Fruit fly (Drosophila melanogaster): ENCODE data around the gene Atg16.

Atg16 gene

DNA sequence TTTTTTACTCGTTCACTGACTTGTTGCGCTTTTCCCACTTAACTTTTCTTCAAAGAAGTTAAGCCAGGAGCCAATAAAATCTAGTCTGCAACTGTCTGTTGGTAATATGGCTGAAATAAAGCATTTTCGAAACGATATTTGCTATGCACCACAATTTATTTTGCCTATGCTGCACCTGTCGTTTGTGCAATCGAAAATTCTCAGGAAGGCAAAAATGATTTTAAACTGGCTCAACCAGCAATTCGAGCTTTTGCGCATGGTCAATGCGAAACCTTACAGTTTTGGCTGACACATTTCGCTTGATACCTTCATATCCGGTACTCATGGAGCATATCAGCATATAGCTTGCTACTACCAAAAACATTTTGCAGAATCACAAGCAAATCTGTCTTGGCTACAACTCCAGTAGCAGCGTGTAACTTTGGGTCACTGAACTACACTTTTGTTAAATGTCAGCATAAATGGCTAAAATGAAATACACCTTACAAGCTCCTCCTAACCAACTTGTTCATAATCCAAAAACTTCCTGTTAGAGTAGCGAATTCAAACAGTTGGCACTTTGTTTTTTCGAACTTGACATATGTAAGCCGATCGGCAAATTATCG lies 4.9 kb upstream of the Atg16 start:
- TF ChIP-seq Hnf4 (GFP tag; optimal IDR thresholded peaks at IDR 0.05) = no peak

dm6 chr3R:29838751-29839150 lies 3.9 kb upstream of the Atg16 start:
- no peak for TF ChIP-seq Jra (GFP tag; optimal IDR thresholded peaks at IDR 0.05)
- TF ChIP-seq Hnf4 (GFP tag; optimal IDR thresholded peaks at IDR 0.05) = no peak
- TF ChIP-seq ey (GFP tag; optimal IDR thresholded peaks at IDR 0.05) = no peak
- TF ChIP-seq tai (GFP tag; optimal IDR thresholded peaks at IDR 0.05) = no peak
- no peak for TF ChIP-seq Vsx2 (GFP tag; optimal IDR thresholded peaks at IDR 0.05; ENCODE audit: partially characterized antibody)
- no peak for TF ChIP-seq Mio (GFP tag; optimal IDR thresholded peaks at IDR 0.05)
- no peak for TF ChIP-seq Dfd (GFP tag; optimal IDR thresholded peaks at IDR 0.05)
- no peak for TF ChIP-seq h (GFP tag; optimal IDR thresholded peaks at IDR 0.05)
- no peak for TF ChIP-seq CG9705 (GFP tag; optimal IDR thresholded peaks at IDR 0.05)
- no peak for TF ChIP-seq CrebA (GFP tag; optimal IDR thresholded peaks at IDR 0.05; ENCODE audit: borderline replicate concordance)
- TF ChIP-seq Abd-B (GFP tag; optimal IDR thresholded peaks at IDR 0.05) = no peak
- TF ChIP-seq br (GFP tag; optimal IDR thresholded peaks at IDR 0.05) = no peak
- TF ChIP-seq fru (GFP tag; optimal IDR thresholded peaks at IDR 0.05) = no peak
- no peak for TF ChIP-seq Sp1 (GFP tag; optimal IDR thresholded peaks at IDR 0.05)
- no peak for TF ChIP-seq sage (GFP tag; optimal IDR thresholded peaks at IDR 0.05)
- no peak for TF ChIP-seq pan (optimal IDR thresholded peaks at IDR 0.05)
- no peak for TF ChIP-seq dmrt93B (GFP tag; optimal IDR thresholded peaks at IDR 0.05)
- TF ChIP-seq brk (GFP tag; optimal IDR thresholded peaks at IDR 0.05) = no peak

DNA sequence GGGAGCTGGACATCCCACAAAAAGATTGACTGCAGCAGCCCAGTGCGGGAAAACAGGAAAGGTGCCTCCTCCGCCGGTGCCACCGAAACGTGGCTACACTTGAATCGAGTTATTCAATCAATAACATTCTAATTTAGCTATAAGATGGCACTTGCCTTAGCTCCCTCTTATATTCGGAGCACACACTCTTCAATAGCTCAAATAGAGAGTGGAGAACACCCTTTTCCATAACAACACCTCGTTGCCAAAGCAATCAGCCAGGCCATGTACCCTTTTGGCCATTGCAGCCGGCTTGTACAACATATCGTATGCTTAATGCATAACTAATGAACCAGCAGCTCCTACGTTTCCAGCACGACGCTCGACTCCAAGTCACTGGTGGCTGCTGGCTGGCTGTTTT lies 2.9 kb upstream of the Atg16 start:
- TF ChIP-seq Jra (GFP tag; optimal IDR thresholded peaks at IDR 0.05) = no peak
- TF ChIP-seq Dfd (GFP tag; optimal IDR thresholded peaks at IDR 0.05) = no peak
- no peak for TF ChIP-seq h (GFP tag; optimal IDR thresholded peaks at IDR 0.05)
- no peak for TF ChIP-seq dl (GFP tag; optimal IDR thresholded peaks at IDR 0.05; ENCODE audit: insufficient read depth in 1 of 2, partially characterized antibody in 2 of 2)
- TF ChIP-seq N (GFP tag; optimal IDR thresholded peaks at IDR 0.05) = no peak
- TF ChIP-seq Abd-B (GFP tag; optimal IDR thresholded peaks at IDR 0.05) = no peak
- no peak for TF ChIP-seq dmrt93B (GFP tag; optimal IDR thresholded peaks at IDR 0.05)
- no peak for TF ChIP-seq sage (GFP tag; optimal IDR thresholded peaks at IDR 0.05)
- no peak for TF ChIP-seq usp (GFP tag; optimal IDR thresholded peaks at IDR 0.05)
- no peak for TF ChIP-seq dsf (GFP tag; optimal IDR thresholded peaks at IDR 0.05; ENCODE audit: borderline replicate concordance)
- no peak for TF ChIP-seq Hnf4 (GFP tag; optimal IDR thresholded peaks at IDR 0.05)
- no peak for TF ChIP-seq pan (optimal IDR thresholded peaks at IDR 0.05)
- no peak for TF ChIP-seq Dif (GFP tag; optimal IDR thresholded peaks at IDR 0.05; ENCODE audit: partially characterized antibody)
- no peak for TF ChIP-seq fru (GFP tag; optimal IDR thresholded peaks at IDR 0.05)
- no peak for TF ChIP-seq Rel (GFP tag; optimal IDR thresholded peaks at IDR 0.05)
- TF ChIP-seq Rel (tag; optimal IDR thresholded peaks at IDR 0.05) = no peak
- no peak for TF ChIP-seq Sp1 (GFP tag; optimal IDR thresholded peaks at IDR 0.05)
- no peak for TF ChIP-seq rgr (GFP tag; optimal IDR thresholded peaks at IDR 0.05)
- no peak for TF ChIP-seq CrebA (GFP tag; optimal IDR thresholded peaks at IDR 0.05; ENCODE audit: borderline replicate concordance)
- no peak for TF ChIP-seq br (GFP tag; optimal IDR thresholded peaks at IDR 0.05)

- TF ChIP-seq sv (GFP tag; optimal IDR thresholded peaks at IDR 0.05) (no peak), Hr83 (GFP tag; optimal IDR thresholded peaks at IDR 0.05; ENCODE audit: poor library complexity, severe bottlenecking) (no peak), CG9705 (GFP tag; optimal IDR thresholded peaks at IDR 0.05) (no peak), tai (GFP tag; optimal IDR thresholded peaks at IDR 0.05) (no peak), N (GFP tag; optimal IDR thresholded peaks at IDR 0.05) (no peak), Dif (GFP tag; optimal IDR thresholded peaks at IDR 0.05; ENCODE audit: partially characterized antibody) (no peak), psq (GFP tag; optimal IDR thresholded peaks at IDR 0.05) (no peak), lola (GFP tag; optimal IDR thresholded peaks at IDR 0.05) (no peak), dmrt93B (GFP tag; optimal IDR thresholded peaks at IDR 0.05) (no peak), Jra (GFP tag; optimal IDR thresholded peaks at IDR 0.05) (no peak), br (GFP tag; optimal IDR thresholded peaks at IDR 0.05) (no peak), Mio (GFP tag; optimal IDR thresholded peaks at IDR 0.05) (no peak), HLH106 (tag; optimal IDR thresholded peaks at IDR 0.05) (no peak), Hnf4 (GFP tag; optimal IDR thresholded peaks at IDR 0.05) (no peak), Myc (optimal IDR thresholded peaks at IDR 0.05) (no peak)
Observed at dm6 chr3R:29836188-29836587, 1.3 kb upstream of the Atg16 start, which contains the start of gene CG42592. Gene CG42592, minus strand, starts transcription at chr3R:29836288.
